Fruit fly (Drosophila melanogaster) whole organism, embryonic: ENCODE data around the gene CG14212.

Source experiments
- Awh ChIP-seq: fragments of 200-800 bp; sonication (Bioruptor generic); IDR thresholded peaks from 2 replicates; pipeline ENCODE4, ENCODE4 v1.3.6; 2022; ENCODE audit warnings: missing biosample characterization, missing genetic modification characterization
- B-H1 ChIP-seq: fragments of 200-800 bp; sonication (Bioruptor generic); IDR thresholded peaks from 3 replicates; pipeline ENCODE4 v1.3.6; 2022; ENCODE audit warnings: missing biosample characterization, missing genetic modification characterization
- CG10147 ChIP-seq: fragments of 200-800 bp; sonication (Bioruptor generic); optimal IDR thresholded peaks from 2 replicates; lab custom pipeline; 2019; ENCODE audit warnings: missing biosample characterization, mild to moderate bottlenecking, missing genetic modification characterization, moderate library complexity
- CG10209 ChIP-seq: fragments of 200-800 bp; sonication (Bioruptor generic); optimal IDR thresholded peaks from 3 replicates; lab custom pipeline; 2017; ENCODE audit warnings: missing biosample characterization, mild to moderate bottlenecking, missing genetic modification characterization, missing genetic modification reagents
- CG10565 ChIP-seq: fragments of 200-800 bp; sonication (Bioruptor generic); optimal IDR thresholded peaks from 3 replicates; lab custom pipeline; 2016; ENCODE audit warnings: missing biosample characterization, mild to moderate bottlenecking, missing genetic modification characterization
- CG12236 ChIP-seq: fragments of 200-800 bp; sonication (Bioruptor generic); optimal IDR thresholded peaks from 2 replicates; lab custom pipeline; 2016; ENCODE audit warnings: missing biosample characterization, missing genetic modification characterization
- CG12391 ChIP-seq: fragments of 200-800 bp; sonication (Bioruptor generic); optimal IDR thresholded peaks from 3 replicates; lab custom pipeline; 2018; ENCODE audit warnings: missing biosample characterization, mild to moderate bottlenecking, missing genetic modification characterization, moderate library complexity
- CG13624 ChIP-seq: fragments of 200-800 bp; sonication (Bioruptor generic); optimal IDR thresholded peaks from 2 replicates; lab custom pipeline; 2016; ENCODE audit warnings: missing biosample characterization, missing genetic modification characterization
- CG15514 ChIP-seq: fragments of 200-800 bp; sonication (Bioruptor generic); optimal IDR thresholded peaks from 3 replicates; lab custom pipeline; 2017; ENCODE audit warnings: missing biosample characterization, missing genetic modification characterization, mild to moderate bottlenecking, moderate library complexity, missing genetic modification reagents
- CG15601 ChIP-seq: fragments of 200-800 bp; sonication (Bioruptor generic); optimal IDR thresholded peaks from 3 replicates; lab custom pipeline; 2019; ENCODE audit warnings: missing biosample characterization, mild to moderate bottlenecking, missing genetic modification characterization, moderate library complexity
- CG17385 ChIP-seq: fragments of 200-800 bp; sonication (Bioruptor generic); optimal IDR thresholded peaks from 3 replicates; lab custom pipeline; 2018; ENCODE audit warnings: missing biosample characterization, mild to moderate bottlenecking, missing genetic modification characterization
- CG17568 ChIP-seq: fragments of 200-800 bp; sonication (Bioruptor generic); optimal IDR thresholded peaks from 2 replicates; lab custom pipeline; 2018; ENCODE audit warnings: missing biosample characterization, mild to moderate bottlenecking, missing genetic modification characterization, moderate library complexity
- CG2202 ChIP-seq: fragments of 200-800 bp; sonication (Bioruptor generic); optimal IDR thresholded peaks from 2 replicates; lab custom pipeline; 2018; ENCODE audit warnings: missing biosample characterization, mild to moderate bottlenecking, missing genetic modification characterization
- CG31224 ChIP-seq: fragments of 200-800 bp; sonication (Bioruptor generic); IDR thresholded peaks from 2 replicates; pipeline ENCODE4 v1.3.6; 2022; ENCODE audit warnings: missing biosample characterization, missing genetic modification characterization
- CG6175 ChIP-seq: fragments of 200-800 bp; sonication (Bioruptor generic); IDR thresholded peaks from 3 replicates; pipeline ENCODE4 v1.3.6; 2022; ENCODE audit warnings: missing biosample characterization, missing genetic modification characterization
- CG8290 ChIP-seq, 3 experiments: fragments of 200-800 bp; sonication (Bioruptor generic); optimal IDR thresholded peaks; 2 replicates each; lab custom pipeline; 2016 to 2019; ENCODE audit warnings: missing biosample characterization in 3 of 3, missing genetic modification characterization in 3 of 3, mild to moderate bottlenecking in 2 of 3, moderate library complexity in 1 of 3
- CG8359 ChIP-seq: fragments of 200-800 bp; sonication (Bioruptor generic); optimal IDR thresholded peaks from 2 replicates; lab custom pipeline; 2017; ENCODE audit warnings: missing biosample characterization, mild to moderate bottlenecking, missing genetic modification characterization, borderline replicate concordance
- CTCF ChIP-seq: fragments of 200-800 bp; sonication (Bioruptor generic); optimal IDR thresholded peaks from 2 replicates; lab custom pipeline; 2017; ENCODE audit warnings: missing biosample characterization, mild to moderate bottlenecking, missing genetic modification characterization, moderate library complexity
- Dip2 ChIP-seq: fragments of 200-800 bp; sonication (Bioruptor generic); IDR thresholded peaks from 2 replicates; pipeline ENCODE4 v1.3.6; 2022; ENCODE audit warnings: missing biosample characterization, missing genetic modification characterization
- Doc3 ChIP-seq: fragments of 200-800 bp; sonication (Bioruptor generic); IDR thresholded peaks from 3 replicates; pipeline ENCODE4 v1.3.6; 2022; ENCODE audit warnings: missing biosample characterization, missing genetic modification characterization; ENCODE audit not compliant: partially characterized antibody
- Dref ChIP-seq: fragments of 200-800 bp; sonication (Bioruptor generic); IDR thresholded peaks from 2 replicates; pipeline ENCODE4 v1.3.6; 2022; ENCODE audit warnings: missing biosample characterization, missing genetic modification characterization
- Eip74EF ChIP-seq, 2 experiments: fragments of 200-800 bp in 1 of 2; fragments of >200 bp in 1 of 2; sonication (Bioruptor generic) in 1 of 2; optimal IDR thresholded peaks; 2 replicates each; lab custom pipeline; 2017 to 2019; ENCODE audit warnings: missing biosample characterization in 2 of 2, missing genetic modification characterization in 2 of 2, mild to moderate bottlenecking in 1 of 2, moderate library complexity in 1 of 2
- Hr51 ChIP-seq, 2 experiments: fragments of 200-800 bp; sonication (Bioruptor generic); optimal IDR thresholded peaks; 2 replicates in 1 of 2; 3 replicates in 1 of 2; lab custom pipeline; 2016 to 2018; ENCODE audit warnings: missing biosample characterization in 2 of 2, missing genetic modification characterization in 2 of 2, mild to moderate bottlenecking in 1 of 2, moderate library complexity in 1 of 2
- MBD-R2 ChIP-seq: fragments of 200-800 bp; sonication (Bioruptor generic); IDR thresholded peaks from 2 replicates; pipeline ENCODE4 v1.3.6; 2022; ENCODE audit warnings: missing biosample characterization, missing genetic modification characterization
- MESR4 ChIP-seq: fragments of 200-800 bp; sonication (Bioruptor generic); optimal IDR thresholded peaks from 2 replicates; lab custom pipeline; 2018; ENCODE audit warnings: missing biosample characterization, mild to moderate bottlenecking, missing genetic modification characterization, moderate library complexity
- MTF-1 ChIP-seq: fragments of 200-800 bp; sonication (Bioruptor generic); optimal IDR thresholded peaks from 2 replicates; lab custom pipeline; 2018; ENCODE audit warnings: missing biosample characterization, mild to moderate bottlenecking, missing genetic modification characterization, borderline replicate concordance
- NFAT ChIP-seq: fragments of 200-800 bp; sonication (Bioruptor generic); IDR thresholded peaks from 2 replicates; pipeline ENCODE4 v1.3.6; 2022; ENCODE audit warnings: missing biosample characterization, missing genetic modification characterization
- Nf-YC ChIP-seq: fragments of 200-800 bp; optimal IDR thresholded peaks from 3 replicates; lab custom pipeline; 2019; ENCODE audit warnings: missing biosample characterization, mild to moderate bottlenecking, missing genetic modification characterization, moderate library complexity
- NfI ChIP-seq: fragments of 200-800 bp; sonication (Bioruptor generic); optimal IDR thresholded peaks from 3 replicates; lab custom pipeline; 2018; ENCODE audit warnings: missing biosample characterization, mild to moderate bottlenecking, missing genetic modification characterization, moderate library complexity
- Ptx1 ChIP-seq: fragments of 200-800 bp; sonication (Bioruptor generic); IDR thresholded peaks from 2 replicates; pipeline ENCODE4 v1.3.6; 2022; ENCODE audit warnings: missing biosample characterization, missing genetic modification characterization
- Six4 ChIP-seq: fragments of 200-800 bp; sonication (Bioruptor generic); optimal IDR thresholded peaks from 2 replicates; lab custom pipeline; 2016; ENCODE audit warnings: missing biosample characterization, missing genetic modification characterization
- Xrp1 ChIP-seq: fragments of 200-800 bp; sonication (Bioruptor generic); IDR thresholded peaks from 2 replicates; pipeline ENCODE4 v1.3.6; 2022; ENCODE audit warnings: missing biosample characterization, missing genetic modification characterization
- ac ChIP-seq: fragments of 200-800 bp; sonication (Bioruptor generic); optimal IDR thresholded peaks from 3 replicates; lab custom pipeline; 2017; ENCODE audit warnings: missing biosample characterization, mild to moderate bottlenecking, missing genetic modification characterization
- ash1 ChIP-seq: fragments of 200-800 bp; sonication (Bioruptor generic); optimal IDR thresholded peaks from 2 replicates; lab custom pipeline; 2018; ENCODE audit warnings: missing biosample characterization, mild to moderate bottlenecking, missing genetic modification characterization
- bigmax ChIP-seq: fragments of 200-800 bp; sonication (Bioruptor generic); optimal IDR thresholded peaks from 2 replicates; lab custom pipeline; 2018; ENCODE audit warnings: missing biosample characterization, mild to moderate bottlenecking, missing genetic modification characterization
- chn ChIP-seq: fragments of 200-800 bp; sonication (Bioruptor generic); optimal IDR thresholded peaks from 2 replicates; lab custom pipeline; 2016; ENCODE audit warnings: missing biosample characterization, missing genetic modification characterization
- corto ChIP-seq: fragments of 200-800 bp; sonication (Bioruptor generic); optimal IDR thresholded peaks from 2 replicates; lab custom pipeline; 2016; ENCODE audit warnings: missing biosample characterization, mild to moderate bottlenecking, missing genetic modification characterization, moderate library complexity
- en ChIP-seq: fragments of 200-800 bp; sonication (Bioruptor generic); optimal IDR thresholded peaks from 2 replicates; lab custom pipeline; 2016; ENCODE audit warnings: missing biosample characterization, missing genetic modification characterization
- eve ChIP-seq, 2 experiments: fragments of >200 bp; optimal IDR thresholded peaks; 2 replicates each; lab custom pipeline; 2017; ENCODE audit warnings: missing biosample characterization in 2 of 2, missing genetic modification characterization in 2 of 2
- h ChIP-seq: fragments of >200 bp; optimal IDR thresholded peaks from 2 replicates; lab custom pipeline; 2017
- hbn ChIP-seq: fragments of 200-800 bp; sonication (Bioruptor generic); IDR thresholded peaks from 2 replicates; pipeline ENCODE4 v1.3.6; 2022; ENCODE audit warnings: missing biosample characterization, missing genetic modification characterization; ENCODE audit not compliant: partially characterized antibody
- nau ChIP-seq: fragments of 200-800 bp; sonication (Bioruptor generic); optimal IDR thresholded peaks from 3 replicates; lab custom pipeline; 2017; ENCODE audit warnings: missing biosample characterization, mild to moderate bottlenecking, missing genetic modification characterization, missing genetic modification reagents
- oc ChIP-seq: fragments of 200-800 bp; sonication (Bioruptor generic); optimal IDR thresholded peaks from 2 replicates; lab custom pipeline; 2018; ENCODE audit warnings: missing biosample characterization, mild to moderate bottlenecking, missing genetic modification characterization, moderate library complexity
- pho ChIP-seq: fragments of 200-800 bp; sonication (Bioruptor generic); optimal IDR thresholded peaks from 2 replicates; lab custom pipeline; 2016; ENCODE audit warnings: missing biosample characterization, missing genetic modification characterization
- psq ChIP-seq: fragments of 200-800 bp; sonication (Bioruptor generic); optimal IDR thresholded peaks from 2 replicates; lab custom pipeline; 2017; ENCODE audit warnings: missing biosample characterization, missing genetic modification characterization
- run ChIP-seq: fragments of 200-800 bp; sonication (Bioruptor generic); optimal IDR thresholded peaks from 3 replicates; lab custom pipeline; 2018; ENCODE audit warnings: missing biosample characterization, mild to moderate bottlenecking, missing genetic modification characterization
- schlank ChIP-seq: fragments of 200-800 bp; sonication (Bioruptor generic); optimal IDR thresholded peaks from 2 replicates; lab custom pipeline; 2018; ENCODE audit warnings: missing biosample characterization, mild to moderate bottlenecking, missing genetic modification characterization
- seq ChIP-seq: fragments of 200-800 bp; sonication (Bioruptor generic); IDR thresholded peaks from 2 replicates; pipeline ENCODE4 v1.3.6; 2022; ENCODE audit warnings: missing biosample characterization, missing genetic modification characterization
- sob ChIP-seq: fragments of 200-800 bp; sonication (Bioruptor generic); IDR thresholded peaks from 2 replicates; pipeline ENCODE4 v1.3.6; 2022; ENCODE audit warnings: missing biosample characterization, missing genetic modification characterization
- stwl ChIP-seq: fragments of 200-800 bp; sonication (Bioruptor generic); optimal IDR thresholded peaks from 3 replicates; lab custom pipeline; 2018; ENCODE audit warnings: missing biosample characterization, mild to moderate bottlenecking, missing genetic modification characterization, moderate library complexity

Gene CG14212

DNA sequence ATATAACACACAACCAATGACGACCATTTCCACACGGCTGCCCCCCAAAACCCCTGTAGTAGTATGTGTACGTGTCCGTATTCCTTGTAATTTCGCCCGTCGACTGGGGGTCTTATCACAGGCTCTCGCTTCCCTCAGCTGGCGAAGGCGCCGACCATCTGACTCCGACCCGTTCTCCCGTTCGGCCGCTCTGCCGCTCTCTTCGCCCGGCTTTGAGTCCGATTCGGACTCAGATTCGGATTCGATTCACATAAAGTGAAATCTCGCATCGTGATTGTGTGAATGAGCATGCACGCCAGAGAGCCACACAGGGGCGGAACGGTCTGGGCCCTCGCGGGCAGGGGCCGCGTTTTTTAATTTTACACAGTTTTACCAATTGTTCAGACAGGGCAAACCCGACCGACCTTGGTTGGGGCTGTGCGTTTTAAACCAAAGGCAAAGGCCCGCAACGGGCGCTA lies 40.2 kb downstream of the CG14212 start (continued):
- no peak for TF ChIP-seq bigmax (GFP tag; lab: Kevin White, UChicago)
- TF ChIP-seq CG15514: peak; percentile 4
- no peak for TF ChIP-seq Doc3 (GFP tag; lab: Robert Waterston, UW)
- 0 out of 2 replicates have a peak, but pooled peaks have one; percentile 17 for TF ChIP-seq Dref (GFP tag; lab: Robert Waterston, UW)
- no peak for TF ChIP-seq Awh (GFP tag; lab: Robert Waterston, UW)
- no peak for TF ChIP-seq MESR4 (GFP tag; lab: Kevin White, UChicago)
- TF ChIP-seq eve (GFP tag; optimal IDR thresholded peaks at IDR 0.05; lab: Kevin White, UChicago): no peak
- no peak for TF ChIP-seq CTCF (GFP tag; lab: Kevin White, UChicago)
- no peak for TF ChIP-seq schlank (tag; lab: Kevin White, UChicago)
- TF ChIP-seq Six4 (GFP tag; lab: Kevin White, UChicago): no peak
- no peak for TF ChIP-seq nau
- TF ChIP-seq B-H1 (GFP tag; lab: Robert Waterston, UW): no peak
- TF ChIP-seq CG6175: no peak
- TF ChIP-seq CG12236 (GFP tag; lab: Kevin White, UChicago): no peak
- TF ChIP-seq sob (GFP tag; lab: Robert Waterston, UW): peak; percentile 75
- TF ChIP-seq CG8290 (GFP tag; optimal IDR thresholded peaks at IDR 0.05; lab: Kevin White, UChicago): peak; percentile 25
- peak in 1 of 2 experiments; percentile 44 for TF ChIP-seq CG8290 (tag; optimal IDR thresholded peaks at IDR 0.05; lab: Kevin White, UChicago)
- TF ChIP-seq CG10209 (GFP tag; lab: Kevin White, UChicago): no peak
- no peak for TF ChIP-seq stwl (tag; lab: Kevin White, UChicago)
- peak; percentile 67 for TF ChIP-seq Ptx1 (GFP tag; lab: Robert Waterston, UW)
- 0 out of 2 replicates have a peak, but pooled peaks have one; percentile 23 for TF ChIP-seq MBD-R2 (GFP tag; lab: Robert Waterston, UW)
- TF ChIP-seq en (GFP tag; lab: Kevin White, UChicago): no peak
- TF ChIP-seq Xrp1 (GFP tag; lab: Robert Waterston, UW): 0 out of 2 replicates have a peak, but pooled peaks have one; percentile 27
- TF ChIP-seq CG10147: peak; percentile 8
- TF ChIP-seq run: no peak
- no peak for TF ChIP-seq ash1 (GFP tag; lab: Kevin White, UChicago)
- TF ChIP-seq oc (tag; lab: Kevin White, UChicago): no peak
- TF ChIP-seq ac (GFP tag; lab: Kevin White, UChicago): no peak
- TF ChIP-seq chn (GFP tag; lab: Kevin White, UChicago): no peak
- no peak for TF ChIP-seq hbn (GFP tag; lab: Robert Waterston, UW)
- TF ChIP-seq Hr51 (GFP tag; optimal IDR thresholded peaks at IDR 0.05; lab: Kevin White, UChicago): no peak
- no peak for TF ChIP-seq CG10565 (GFP tag; lab: Kevin White, UChicago)
- TF ChIP-seq CG12391 (tag; lab: Kevin White, UChicago): peak; percentile 13
- no peak for TF ChIP-seq CG17568 (GFP tag; lab: Kevin White, UChicago)
- peak; percentile 42; the same call in 1 of the 2 replicates for TF ChIP-seq CG31224 (GFP tag; lab: Robert Waterston, UW)
- TF ChIP-seq NfI: peak; percentile 36
- TF ChIP-seq CG17385 (GFP tag; lab: Kevin White, UChicago): no peak
- no peak for TF ChIP-seq h (lab: Kevin White, UChicago)
- peak; percentile 50 for TF ChIP-seq CG13624
- TF ChIP-seq Nf-YC: no peak
- no peak for TF ChIP-seq psq (GFP tag; lab: Kevin White, UChicago)
- TF ChIP-seq corto (GFP tag; lab: Kevin White, UChicago): no peak
- no peak for TF ChIP-seq Eip74EF (GFP tag; optimal IDR thresholded peaks at IDR 0.05; lab: Kevin White, UChicago)
- TF ChIP-seq seq (GFP tag; lab: Robert Waterston, UW): no peak
- no peak for TF ChIP-seq CG8359 (GFP tag; lab: Kevin White, UChicago)
- TF ChIP-seq NFAT (GFP tag; lab: Robert Waterston, UW): peak; percentile 85
- no peak for TF ChIP-seq pho (GFP tag; lab: Kevin White, UChicago)
- TF ChIP-seq CG2202 (tag; lab: Kevin White, UChicago): no peak
- no peak for TF ChIP-seq Dip2
- no peak for TF ChIP-seq MTF-1 (GFP tag; lab: Kevin White, UChicago)
- TF ChIP-seq CG15601 (tag; lab: Kevin White, UChicago): no peak
